Worm (Caenorhabditis elegans) whole organism, mixed stage, embryonic: ENCODE data around the gene F41G3.10.

ENCODE experiments used
- M03D4.4 ChIP-seq: sonication (generic microtip); optimal IDR thresholded peaks from 2 replicates; lab custom pipeline; 2017; ENCODE audit warnings: mild to moderate bottlenecking, missing genetic modification characterization, missing compliant biosample characterization
- blmp-1 ChIP-seq: fragments of 150-350 bp; optimal IDR thresholded peaks from 2 replicates; lab custom pipeline; 2014; ENCODE audit warnings: missing biosample characterization, missing genetic modification characterization
- cnd-1 ChIP-seq: fragments of 200-800 bp; sonication (Bioruptor generic); optimal IDR thresholded peaks from 2 replicates; lab custom pipeline; 2018; ENCODE audit warnings: mild to moderate bottlenecking, missing genetic modification characterization, missing compliant biosample characterization
- mls-2 ChIP-seq: sonication (generic microtip); optimal IDR thresholded peaks from 2 replicates; lab custom pipeline; 2016; ENCODE audit warnings: mild to moderate bottlenecking, missing genetic modification characterization, moderate library complexity, missing compliant biosample characterization
- pha-4 ChIP-seq: fragments of 150-350 bp; optimal IDR thresholded peaks from 2 replicates; lab custom pipeline; 2018; ENCODE audit warnings: missing biosample characterization, missing genetic modification reagents, missing genetic modification characterization

DNA sequence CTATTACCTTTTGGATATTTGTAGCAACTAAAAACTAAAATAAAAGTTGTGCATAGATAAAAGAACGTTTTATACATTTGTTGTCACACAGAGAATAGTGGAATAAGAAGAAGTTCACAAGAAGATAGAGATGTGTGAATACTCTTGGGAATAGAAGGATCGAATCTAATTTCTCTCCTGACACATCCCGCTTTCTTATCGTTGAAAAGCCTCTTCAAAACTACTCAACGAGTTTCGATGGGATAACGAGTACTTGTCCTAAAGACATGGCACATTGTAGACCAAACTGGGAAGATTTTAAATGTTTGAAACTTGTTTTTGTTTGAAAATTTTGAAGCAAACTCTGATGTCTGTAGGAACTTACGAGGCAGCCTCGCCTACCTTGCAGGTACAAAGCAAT is 23.2 kb upstream of the F41G3.10 start:
- TF ChIP-seq mls-2 (tag; lab: Kevin White, UChicago), result no peak
- no peak for TF ChIP-seq cnd-1 (tag; lab: Kevin White, UChicago)
- no peak for TF ChIP-seq M03D4.4 (tag; lab: Kevin White, UChicago)
- no peak for TF ChIP-seq blmp-1 (tag; lab: Kevin White, UChicago)
- no peak for TF ChIP-seq pha-4
